Worm (Caenorhabditis elegans): ENCODE measurements around the gene C03A3.3.

Gene C03A3.3

DNA sequence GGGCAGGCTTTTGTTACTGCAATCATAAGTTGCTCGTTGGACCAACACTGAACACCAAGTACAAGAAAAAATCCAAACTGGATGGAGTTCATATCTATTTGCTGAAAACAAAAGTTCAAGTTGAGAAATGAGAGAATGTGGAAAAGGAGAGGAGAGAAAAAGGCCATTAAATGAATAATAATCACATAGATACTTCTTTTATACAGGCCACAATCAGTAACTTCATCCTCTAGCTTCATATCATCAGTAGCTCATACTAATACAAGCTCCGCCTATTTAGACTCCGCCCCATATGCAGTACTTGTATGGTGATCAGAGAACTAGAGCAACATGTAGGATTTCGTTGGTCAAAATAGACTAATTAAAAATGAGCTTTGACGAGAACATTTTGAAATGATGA, 10.4 kb upstream of the C03A3.3 start, which contains the start of gene F38B2.2:
F38B2.2 (minus strand) TSS at position 101 of the 400 bp plus-strand sequence.
- TF ChIP-seq ceh-36 (tag; optimal IDR thresholded peaks at IDR 0.05) (no peak), hmg-4 (GFP tag; optimal IDR thresholded peaks at IDR 0.05) (no peak), pes-1 (GFP tag; IDR thresholded peaks at IDR 0.05) (no peak), aly-1 (tag; optimal IDR thresholded peaks at IDR 0.05) (no peak), sea-1 (GFP tag; conservative IDR thresholded peaks at IDR 0.05) (no peak), hnd-1 (tag; optimal IDR thresholded peaks at IDR 0.05) (no peak)

DNA sequence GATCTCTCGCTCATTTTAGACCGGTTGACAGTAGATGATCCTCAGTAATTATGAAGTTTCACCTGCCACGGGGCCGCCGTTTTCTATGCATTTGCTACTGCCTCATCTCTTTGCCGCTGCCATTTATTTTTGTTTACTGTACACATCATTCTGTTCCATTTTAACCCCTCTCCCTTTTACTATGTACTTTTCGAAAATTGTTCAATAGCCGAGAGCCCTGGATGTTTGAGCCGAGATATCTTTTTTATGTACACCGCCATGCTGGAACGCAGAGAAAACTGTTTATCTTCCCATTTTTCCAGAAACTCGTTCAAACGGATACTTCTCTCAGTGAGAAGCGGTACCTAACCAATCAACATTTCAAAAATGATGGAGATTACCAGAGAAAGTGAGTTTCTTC, 2.0 kb upstream of the C03A3.3 start, which contains the start of gene ifa-1:
ifa-1 (plus strand) TSS at position 301 of the 400 bp plus-strand sequence.
- TF ChIP-seq tra-4 (tag; optimal IDR thresholded peaks at IDR 0.05) (no peak), ets-7 (tag; optimal IDR thresholded peaks at IDR 0.05) (no peak), hmg-4 (GFP tag; optimal IDR thresholded peaks at IDR 0.05) (no peak), ama-1 (optimal IDR thresholded peaks at IDR 0.05) (no peak), hmbx-1 (tag; optimal IDR thresholded peaks at IDR 0.05) (no peak), aly-1 (tag; optimal IDR thresholded peaks at IDR 0.05) (no peak), ceh-13 (GFP tag; optimal IDR thresholded peaks at IDR 0.05) (no peak), scrt-1 (GFP tag; IDR thresholded peaks at IDR 0.05) (no peak), B0310.2 (tag; optimal IDR thresholded peaks at IDR 0.05) (no peak), F13C5.2 (tag; optimal IDR thresholded peaks at IDR 0.05) (no peak), ceh-36 (tag; optimal IDR thresholded peaks at IDR 0.05) (no peak), flt-1 (GFP tag; IDR thresholded peaks at IDR 0.05) (no peak), hnd-1 (tag; optimal IDR thresholded peaks at IDR 0.05) (no peak), sea-1 (GFP tag; conservative IDR thresholded peaks at IDR 0.05) (no peak), pes-1 (GFP tag; IDR thresholded peaks at IDR 0.05) (no peak)

DNA sequence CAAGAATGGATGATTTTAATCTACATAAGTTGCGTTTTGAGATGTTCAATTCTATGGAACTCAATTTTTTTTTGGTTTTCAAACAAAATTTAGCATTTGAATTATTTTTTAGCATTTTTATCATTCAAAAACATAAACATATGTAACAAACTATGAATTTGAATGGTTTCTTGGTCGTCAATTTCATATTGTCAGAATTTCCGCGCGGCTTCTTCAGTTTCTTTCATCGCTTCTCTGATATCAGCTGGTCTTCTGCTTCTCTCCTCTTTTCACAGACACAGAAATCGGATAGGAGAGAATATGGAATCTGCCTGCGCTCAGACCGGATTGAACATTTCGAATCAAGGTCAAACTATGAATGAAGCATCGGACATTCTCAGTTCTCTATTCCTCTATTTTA, 2.2 kb downstream of the C03A3.3 start, which contains the start of gene C03A3.9:
C03A3.9 (plus strand) TSS at position 301 of the 400 bp plus-strand sequence.
- no peak for TF ChIP-seq ama-1 (optimal IDR thresholded peaks at IDR 0.05)
- no peak for TF ChIP-seq flt-1 (GFP tag; IDR thresholded peaks at IDR 0.05)
- no peak for TF ChIP-seq ceh-13 (GFP tag; optimal IDR thresholded peaks at IDR 0.05)
- no peak for TF ChIP-seq ceh-36 (tag; optimal IDR thresholded peaks at IDR 0.05)
- TF ChIP-seq hmg-4 (GFP tag; optimal IDR thresholded peaks at IDR 0.05): no peak
- no peak for TF ChIP-seq pes-1 (GFP tag; IDR thresholded peaks at IDR 0.05)
- TF ChIP-seq B0310.2 (tag; optimal IDR thresholded peaks at IDR 0.05): no peak
- TF ChIP-seq F13C5.2 (tag; optimal IDR thresholded peaks at IDR 0.05): no peak
- no peak for TF ChIP-seq tbx-11 (GFP tag; IDR thresholded peaks at IDR 0.05)
- no peak for TF ChIP-seq hmbx-1 (tag; optimal IDR thresholded peaks at IDR 0.05)

DNA sequence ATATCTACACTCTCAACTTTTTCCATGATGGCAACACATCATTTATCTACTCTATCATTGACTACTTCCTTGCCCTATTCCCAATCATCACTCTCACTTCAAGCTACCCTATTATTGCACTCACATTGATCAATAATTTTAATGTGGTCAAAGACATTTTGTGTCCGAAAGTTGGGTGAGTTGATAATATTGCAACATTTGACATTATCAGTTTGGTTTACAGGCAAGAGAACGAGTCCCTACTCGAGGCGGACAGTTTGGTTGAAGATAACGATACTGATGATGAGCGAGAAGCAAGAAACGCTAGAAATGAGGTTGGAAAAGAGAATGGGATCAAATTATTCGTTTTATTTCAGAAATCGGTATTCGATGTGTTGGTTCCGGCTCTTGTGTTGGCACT, 4.2 kb downstream of the C03A3.3 start:
- TF ChIP-seq hmbx-1 (tag; optimal IDR thresholded peaks at IDR 0.05) (no peak), F13C5.2 (tag; optimal IDR thresholded peaks at IDR 0.05) (no peak), tra-4 (tag; optimal IDR thresholded peaks at IDR 0.05) (no peak), hmg-4 (GFP tag; optimal IDR thresholded peaks at IDR 0.05) (no peak)

DNA sequence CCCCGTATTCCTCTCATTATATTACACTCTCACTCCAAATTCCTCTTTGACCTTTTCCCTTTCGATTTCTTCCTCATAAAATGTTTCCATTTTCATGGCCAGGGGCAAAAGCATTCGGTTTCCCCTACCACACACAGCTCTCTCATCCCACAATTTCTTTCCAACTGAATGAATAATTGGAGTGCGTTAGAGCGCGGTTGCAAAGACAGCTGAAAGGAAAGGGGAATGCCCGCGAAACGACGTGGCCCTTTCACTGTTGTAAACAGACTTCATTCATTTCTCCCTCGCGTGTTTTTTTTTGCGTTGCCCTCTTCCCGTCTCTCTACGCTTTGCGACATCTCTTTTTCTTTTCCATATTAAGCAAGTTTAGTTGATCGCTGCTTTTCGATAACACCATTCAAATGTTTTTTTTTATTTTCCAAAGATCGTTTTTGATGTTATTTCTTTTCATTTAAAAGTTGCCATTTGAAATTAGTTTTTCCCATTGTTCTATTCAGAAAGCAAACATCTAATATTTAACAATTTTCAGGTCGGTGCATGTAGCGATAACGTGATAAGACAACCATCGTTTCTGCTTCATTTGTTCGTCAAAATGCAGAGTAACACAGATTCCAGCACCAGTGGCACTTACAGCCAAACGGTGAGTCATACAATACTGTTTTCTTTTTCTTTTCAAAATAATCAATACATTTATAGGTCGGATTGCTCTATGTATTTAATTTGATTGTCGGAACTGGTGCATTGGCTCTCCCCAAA, 6.4 kb downstream of the C03A3.3 start, which contains the start of gene C03A3.2:
C03A3.2 (plus strand) TSS at position 530 of the 756 bp plus-strand sequence.
- no peak for TF ChIP-seq flt-1 (GFP tag; IDR thresholded peaks at IDR 0.05)
- peak; percentile 75 for TF ChIP-seq hmg-4 (GFP tag; optimal IDR thresholded peaks at IDR 0.05)
- TF ChIP-seq F13C5.2 (tag; optimal IDR thresholded peaks at IDR 0.05): peak; percentile 49

DNA sequence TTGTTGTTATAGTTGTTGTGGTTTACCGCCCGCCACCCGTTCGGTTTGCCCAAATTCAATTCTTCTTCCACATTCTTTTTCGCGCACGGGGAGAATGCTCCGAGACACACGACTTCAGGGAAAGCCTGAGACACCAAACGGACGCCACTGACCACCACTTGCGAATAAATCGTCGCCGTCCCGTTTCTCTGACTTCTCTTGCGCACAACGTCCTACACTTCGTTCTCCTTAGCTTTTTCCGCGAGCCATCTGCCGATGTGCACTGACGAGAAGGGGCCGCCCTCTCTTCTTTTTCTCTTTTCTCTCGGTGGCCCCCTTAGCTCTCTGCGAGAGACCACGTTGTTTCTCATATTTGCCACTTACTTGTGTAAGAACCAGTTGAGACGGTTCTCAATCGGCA, 11.8 kb downstream of the C03A3.3 start, which contains the start of gene C03A3.1:
C03A3.1 (plus strand) TSS at position 291 of the 400 bp plus-strand sequence.
- TF ChIP-seq ceh-36 (tag; optimal IDR thresholded peaks at IDR 0.05): peak; percentile 41
- TF ChIP-seq ceh-13 (GFP tag; optimal IDR thresholded peaks at IDR 0.05): no peak
- peak; percentile 43; the same call in 1 of the 2 replicates for TF ChIP-seq scrt-1 (GFP tag; IDR thresholded peaks at IDR 0.05)
- peak; percentile 62 for TF ChIP-seq hmg-4 (GFP tag; optimal IDR thresholded peaks at IDR 0.05)
- TF ChIP-seq F13C5.2 (tag; optimal IDR thresholded peaks at IDR 0.05): peak; percentile 51

DNA sequence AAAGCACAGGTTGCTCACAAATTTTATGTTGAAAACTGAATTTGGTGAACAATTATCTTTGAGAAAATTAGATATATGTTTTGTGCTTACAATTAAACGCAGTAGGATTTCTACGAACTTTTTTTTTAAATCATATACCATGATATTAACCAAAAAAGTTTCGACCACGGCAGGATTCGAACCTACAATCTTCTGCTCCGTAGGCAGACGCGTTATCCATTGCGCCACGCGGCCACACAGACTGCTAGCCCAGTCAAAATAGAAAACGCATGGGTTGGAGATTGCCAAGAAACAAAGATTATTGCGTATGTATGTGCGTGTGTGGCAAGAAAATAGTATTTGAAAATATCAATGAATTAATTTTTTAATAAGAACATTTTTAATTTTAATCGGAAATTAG, 16.4 kb downstream of the C03A3.3 start:
- TF ChIP-seq tbx-37 (GFP tag; conservative IDR thresholded peaks at IDR 0.05) (peak; percentile 68; the same call in 1 of the 2 replicates), hnd-1 (tag; optimal IDR thresholded peaks at IDR 0.05) (peak; percentile 63), sea-1 (GFP tag; conservative IDR thresholded peaks at IDR 0.05) (peak; percentile 68; the same call in 1 of the 2 replicates), ama-1 (optimal IDR thresholded peaks at IDR 0.05) (no peak), ets-7 (tag; optimal IDR thresholded peaks at IDR 0.05) (peak; percentile 36), flt-1 (GFP tag; IDR thresholded peaks at IDR 0.05) (peak; percentile 78), ceh-36 (tag; optimal IDR thresholded peaks at IDR 0.05) (peak; percentile 78), B0310.2 (tag; optimal IDR thresholded peaks at IDR 0.05) (no peak), pes-1 (GFP tag; IDR thresholded peaks at IDR 0.05) (peak; percentile 85; the same call in 1 of the 2 replicates), ceh-13 (GFP tag; optimal IDR thresholded peaks at IDR 0.05) (peak; percentile 66), tbx-11 (GFP tag; IDR thresholded peaks at IDR 0.05) (peak; percentile 86), hmg-4 (GFP tag; optimal IDR thresholded peaks at IDR 0.05) (peak; percentile 88), scrt-1 (GFP tag; IDR thresholded peaks at IDR 0.05) (peak; percentile 81), aly-1 (tag; optimal IDR thresholded peaks at IDR 0.05) (no peak), tra-4 (tag; optimal IDR thresholded peaks at IDR 0.05) (peak; percentile 38), F13C5.2 (tag; optimal IDR thresholded peaks at IDR 0.05) (peak; percentile 73), hmbx-1 (tag; optimal IDR thresholded peaks at IDR 0.05) (peak; percentile 35)

DNA sequence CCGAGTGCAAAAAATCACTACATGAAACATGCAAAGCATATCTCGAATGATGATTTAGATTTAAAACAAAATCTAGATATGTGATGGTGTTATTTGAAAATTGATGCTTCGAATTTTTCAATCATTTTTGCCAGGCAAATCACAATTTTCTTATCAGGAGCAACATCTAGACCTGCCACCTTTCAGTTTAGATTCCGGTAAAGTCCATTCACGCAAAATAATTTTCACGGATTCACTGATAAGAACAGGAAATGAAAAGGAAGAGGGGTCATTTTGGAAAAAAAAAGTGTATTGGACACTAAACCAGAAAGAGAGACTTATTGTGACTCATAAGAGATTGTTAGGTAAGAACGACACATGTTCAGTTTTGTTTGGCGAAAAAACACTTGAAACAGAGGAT, 16.9 kb downstream of the C03A3.3 start:
- TF ChIP-seq tbx-37 (GFP tag; conservative IDR thresholded peaks at IDR 0.05) (no peak), tbx-11 (GFP tag; IDR thresholded peaks at IDR 0.05) (no peak), sea-1 (GFP tag; conservative IDR thresholded peaks at IDR 0.05) (no peak), F13C5.2 (tag; optimal IDR thresholded peaks at IDR 0.05) (no peak), ets-7 (tag; optimal IDR thresholded peaks at IDR 0.05) (no peak), hmbx-1 (tag; optimal IDR thresholded peaks at IDR 0.05) (no peak), scrt-1 (GFP tag; IDR thresholded peaks at IDR 0.05) (no peak), ceh-13 (GFP tag; optimal IDR thresholded peaks at IDR 0.05) (no peak), ceh-36 (tag; optimal IDR thresholded peaks at IDR 0.05) (no peak), B0310.2 (tag; optimal IDR thresholded peaks at IDR 0.05) (no peak), aly-1 (tag; optimal IDR thresholded peaks at IDR 0.05) (no peak), flt-1 (GFP tag; IDR thresholded peaks at IDR 0.05) (no peak), pes-1 (GFP tag; IDR thresholded peaks at IDR 0.05) (no peak), ama-1 (optimal IDR thresholded peaks at IDR 0.05) (no peak), tra-4 (tag; optimal IDR thresholded peaks at IDR 0.05) (no peak), hnd-1 (tag; optimal IDR thresholded peaks at IDR 0.05) (no peak), hmg-4 (GFP tag; optimal IDR thresholded peaks at IDR 0.05) (no peak)

All from whole organism, early embryonic.